Fruit fly (Drosophila melanogaster): ENCODE measurements around the gene fusl.

fusl gene

dm6 chr2L:5298978-5299627 is 38.8 kb downstream of the fusl start (continued):
- TF ChIP-seq spab (GFP tag; optimal IDR thresholded peaks at IDR 0.05) (no peak), ss (GFP tag; optimal IDR thresholded peaks at IDR 0.05) (no peak), achi (GFP tag; optimal IDR thresholded peaks at IDR 0.05) (peak; percentile 70), Lpt (GFP tag; optimal IDR thresholded peaks at IDR 0.05) (peak; percentile 5), cyc (GFP tag; optimal IDR thresholded peaks at IDR 0.05) (peak; percentile 58), Gug (GFP tag; IDR thresholded peaks at IDR 0.05) (peak; percentile 29; the same call in 1 of the 2 replicates), CG3032 (tag; optimal IDR thresholded peaks at IDR 0.05) (peak; percentile 6), OdsH (GFP tag; optimal IDR thresholded peaks at IDR 0.05) (peak; percentile 83), CG6808 (GFP tag; optimal IDR thresholded peaks at IDR 0.05) (no peak)

dm6 chr2L:5297961-5298311 is 39.9 kb downstream of the fusl start:
- TF ChIP-seq Hr38 (GFP tag; optimal IDR thresholded peaks at IDR 0.05) (no peak), CG6854 (GFP tag; optimal IDR thresholded peaks at IDR 0.05) (no peak), Hr4 (GFP tag; optimal IDR thresholded peaks at IDR 0.05) (no peak), Hr39 (GFP tag; optimal IDR thresholded peaks at IDR 0.05) (no peak), Eip93F (GFP tag; optimal IDR thresholded peaks at IDR 0.05) (no peak), CG11294 (GFP tag; IDR thresholded peaks at IDR 0.05) (no peak), dsx (GFP tag; optimal IDR thresholded peaks at IDR 0.05; ENCODE audit: poor library complexity, severe bottlenecking) (no peak), CG6276 (GFP tag; optimal IDR thresholded peaks at IDR 0.05) (no peak)

- TF ChIP-seq CG32006 (GFP tag; optimal IDR thresholded peaks at IDR 0.05) = peak; percentile 80
- peak; percentile 84 for TF ChIP-seq Eip93F (GFP tag; optimal IDR thresholded peaks at IDR 0.05)
- TF ChIP-seq pdm3 (GFP tag; optimal IDR thresholded peaks at IDR 0.05) = peak; percentile 85
- TF ChIP-seq Hr38 (GFP tag; optimal IDR thresholded peaks at IDR 0.05) = no peak
- TF ChIP-seq Ets96B (tag; optimal IDR thresholded peaks at IDR 0.05) = no peak
- peak; percentile 71 for TF ChIP-seq Sox15 (GFP tag; optimal IDR thresholded peaks at IDR 0.05)
- TF ChIP-seq OdsH (GFP tag; optimal IDR thresholded peaks at IDR 0.05) = peak; percentile 78
- TF ChIP-seq spab (GFP tag; optimal IDR thresholded peaks at IDR 0.05) = no peak
- peak; percentile 48 for TF ChIP-seq CG7368 (GFP tag; optimal IDR thresholded peaks at IDR 0.05)
- no peak for TF ChIP-seq fd59A (GFP tag; optimal IDR thresholded peaks at IDR 0.05)
- TF ChIP-seq acj6 (GFP tag; optimal IDR thresholded peaks at IDR 0.05) = peak; percentile 80
- peak; percentile 21 for TF ChIP-seq Hr4 (GFP tag; optimal IDR thresholded peaks at IDR 0.05)
- TF ChIP-seq CG6808 (GFP tag; optimal IDR thresholded peaks at IDR 0.05) = no peak
- TF ChIP-seq fkh (GFP tag; optimal IDR thresholded peaks at IDR 0.05) = no peak
- peak; percentile 25 for TF ChIP-seq fd85E (GFP tag; optimal IDR thresholded peaks at IDR 0.05)
- peak; percentile 94 for TF ChIP-seq cyc (GFP tag; optimal IDR thresholded peaks at IDR 0.05)
- TF ChIP-seq Sox14 (GFP tag; optimal IDR thresholded peaks at IDR 0.05) = peak; percentile 85
- TF ChIP-seq CG10669 (GFP tag; optimal IDR thresholded peaks at IDR 0.05) = no peak
- TF ChIP-seq CG6854 (GFP tag; optimal IDR thresholded peaks at IDR 0.05) = peak; percentile 91
- TF ChIP-seq CG11762 (GFP tag; optimal IDR thresholded peaks at IDR 0.05; ENCODE audit: insufficient read depth) = peak; percentile 53
- no peak for TF ChIP-seq Lpt (GFP tag; optimal IDR thresholded peaks at IDR 0.05)
- TF ChIP-seq CG6163 (GFP tag; IDR thresholded peaks at IDR 0.05) = peak; percentile 72
- peak; percentile 81 for TF ChIP-seq CG34406 (GFP tag; optimal IDR thresholded peaks at IDR 0.05)
- peak; percentile 88 for TF ChIP-seq Eip78C (GFP tag)
- peak; percentile 93 for TF ChIP-seq Sox102F (GFP tag; optimal IDR thresholded peaks at IDR 0.05)
- peak; percentile 77 for TF ChIP-seq CG8632 (GFP tag; optimal IDR thresholded peaks at IDR 0.05)
- TF ChIP-seq CG9139 (GFP tag; optimal IDR thresholded peaks at IDR 0.05) = no peak
- TF ChIP-seq CG1621 (tag; optimal IDR thresholded peaks at IDR 0.05) = no peak
- TF ChIP-seq Blimp-1 (GFP tag; optimal IDR thresholded peaks at IDR 0.05) = peak; percentile 93
- TF ChIP-seq Smox (GFP tag; optimal IDR thresholded peaks at IDR 0.05) = peak; percentile 92
- TF ChIP-seq eg (GFP tag; IDR thresholded peaks at IDR 0.05) = peak; percentile 52; the same call in 2 of the 3 replicates
- peak; percentile 93 for TF ChIP-seq Hr39 (GFP tag; optimal IDR thresholded peaks at IDR 0.05)
- TF ChIP-seq ss (GFP tag; optimal IDR thresholded peaks at IDR 0.05) = no peak
- TF ChIP-seq CG11294 (GFP tag; IDR thresholded peaks at IDR 0.05) = no peak
- peak; percentile 95 for TF ChIP-seq Met (GFP tag; optimal IDR thresholded peaks at IDR 0.05)
- no peak for TF ChIP-seq CG3032 (tag; optimal IDR thresholded peaks at IDR 0.05)
- TF ChIP-seq dsx (GFP tag; optimal IDR thresholded peaks at IDR 0.05; ENCODE audit: poor library complexity, severe bottlenecking) = no peak
- peak; percentile 36 for TF ChIP-seq dac (GFP tag; optimal IDR thresholded peaks at IDR 0.05)
- peak; percentile 91 for TF ChIP-seq lz (GFP tag; optimal IDR thresholded peaks at IDR 0.05)
- peak; percentile 94 for TF ChIP-seq CG31627 (GFP tag; optimal IDR thresholded peaks at IDR 0.05)
Measured at dm6 chr2L:5297289-5297960, 40.4 kb downstream of the fusl start.

Measured in whole organism, prepupa.